Worm (Caenorhabditis elegans) whole organism, young adult: ENCODE data around the gene ins-8.
A peak's percentile ranks its signal among the peaks of the same experiment; 100 is the strongest.

Source experiments
- F33H1.4 ChIP-seq: fragments of 200-800 bp; sonication (Bioruptor generic); IDR thresholded peaks from 2 replicates; pipeline ENCODE4 v1.3.6; 2022; ENCODE audit warnings: missing genetic modification reagents, missing genetic modification characterization, missing compliant biosample characterization
- F52B5.7 ChIP-seq: sonication (generic microtip); optimal IDR thresholded peaks from 2 replicates; lab custom pipeline; 2016; ENCODE audit warnings: mild to moderate bottlenecking, missing genetic modification characterization, missing compliant biosample characterization
- K11D2.4 ChIP-seq: fragments of 200-800 bp; sonication (Bioruptor generic); IDR thresholded peaks from 2 replicates; pipeline ENCODE4 v1.3.6; 2022; ENCODE audit warnings: missing genetic modification reagents, missing genetic modification characterization, missing compliant biosample characterization
- K12H6.12 ChIP-seq: fragments of 200-800 bp; sonication (Bioruptor generic); optimal IDR thresholded peaks from 2 replicates; lab custom pipeline; 2018; ENCODE audit warnings: mild to moderate bottlenecking, missing genetic modification characterization, missing compliant biosample characterization
- cebp-1 ChIP-seq, 2 experiments: fragments of 200-800 bp in 1 of 2; sonication (Bioruptor generic) in 1 of 2; sonication (generic microtip) in 1 of 2; IDR thresholded peaks in 1 of 2; optimal IDR thresholded peaks in 1 of 2; 2 replicates each; pipeline versions ENCODE4 v1.3.6 to Lab custom; 2017 to 2022; ENCODE audit warnings: missing compliant biosample characterization in 2 of 2, missing genetic modification characterization in 2 of 2, mild to moderate bottlenecking in 1 of 2, missing genetic modification reagents in 1 of 2, moderate library complexity in 1 of 2
- ceh-58 ChIP-seq: fragments of 200-800 bp; sonication (Bioruptor generic); IDR thresholded peaks from 2 replicates; pipeline ENCODE4 v1.3.6; 2022; ENCODE audit warnings: missing genetic modification characterization, missing compliant biosample characterization
- ceh-91 ChIP-seq: fragments of 200-800 bp; sonication (Bioruptor generic); IDR thresholded peaks from 2 replicates; pipeline ENCODE4 v1.3.6; 2022; ENCODE audit warnings: missing genetic modification reagents, missing genetic modification characterization, missing compliant biosample characterization
- dox-1 ChIP-seq: fragments of 200-800 bp; sonication (Bioruptor generic); IDR thresholded peaks from 2 replicates; pipeline ENCODE4 v1.3.6; 2022; ENCODE audit warnings: missing genetic modification reagents, missing genetic modification characterization, missing compliant biosample characterization
- egl-44 ChIP-seq: fragments of 200-800 bp; sonication (Bioruptor generic); IDR thresholded peaks from 2 replicates; pipeline ENCODE4 v1.3.6; 2022; ENCODE audit warnings: missing genetic modification reagents, missing genetic modification characterization, missing compliant biosample characterization
- fkh-3 ChIP-seq: sonication (generic microtip); optimal IDR thresholded peaks from 2 replicates; lab custom pipeline; 2016; ENCODE audit warnings: mild to moderate bottlenecking, missing genetic modification characterization, missing compliant biosample characterization
- hrde-1 ChIP-seq: sonication (generic microtip); optimal IDR thresholded peaks from 2 replicates; lab custom pipeline; 2016; ENCODE audit warnings: missing genetic modification characterization, mild to moderate bottlenecking, missing compliant biosample characterization, moderate library complexity, missing genotype, missing genetic modification reagents, borderline replicate concordance
- lag-1 ChIP-seq: fragments of 200-800 bp; sonication (Bioruptor generic); IDR thresholded peaks from 2 replicates; pipeline ENCODE4 v1.3.6; 2022; ENCODE audit warnings: missing genetic modification reagents, missing genetic modification characterization, missing compliant biosample characterization
- let-607 ChIP-seq, 2 experiments: fragments of 200-800 bp in 1 of 2; sonication (Bioruptor generic) in 1 of 2; sonication (generic microtip) in 1 of 2; optimal IDR thresholded peaks; 2 replicates each; lab custom pipeline; 2016 to 2018; ENCODE audit warnings: mild to moderate bottlenecking in 2 of 2, missing compliant biosample characterization in 2 of 2, missing genetic modification characterization in 2 of 2, moderate library complexity in 2 of 2, missing genotype in 1 of 2
- lin-26 ChIP-seq: fragments of 200-800 bp; sonication (Bioruptor generic); IDR thresholded peaks from 2 replicates; pipeline ENCODE4 v1.3.6; 2022; ENCODE audit warnings: missing genetic modification reagents, missing genetic modification characterization, missing compliant biosample characterization
- lin-54 ChIP-seq: fragments of 200-800 bp; sonication (Bioruptor generic); optimal IDR thresholded peaks from 2 replicates; lab custom pipeline; 2018; ENCODE audit warnings: mild to moderate bottlenecking, missing genetic modification characterization, missing compliant biosample characterization
- lir-1 ChIP-seq: fragments of 200-800 bp; sonication (Bioruptor generic); conservative IDR thresholded peaks from 2 replicates; pipeline ENCODE4 v1.3.6; 2022; ENCODE audit warnings: missing genetic modification reagents, missing genetic modification characterization, missing compliant biosample characterization
- madf-6 ChIP-seq: fragments of 200-800 bp; sonication (Bioruptor generic); IDR thresholded peaks from 2 replicates; pipeline ENCODE4 v1.3.6; 2022; ENCODE audit warnings: missing genetic modification reagents, missing genetic modification characterization, missing compliant biosample characterization
- nfya-1 ChIP-seq: sonication (generic microtip); optimal IDR thresholded peaks from 2 replicates; lab custom pipeline; 2017; ENCODE audit warnings: antibody characterized with exemption, missing compliant biosample characterization, missing genetic modification characterization, borderline replicate concordance; ENCODE audit not compliant: insufficient read depth
- nfya-2 ChIP-seq: fragments of 200-800 bp; sonication (Bioruptor generic); IDR thresholded peaks from 2 replicates; pipeline ENCODE4 v1.3.6; 2022; ENCODE audit warnings: missing genetic modification reagents, missing genetic modification characterization, missing compliant biosample characterization
- nfyb-1 ChIP-seq: fragments of 200-800 bp; sonication (Bioruptor generic); IDR thresholded peaks from 2 replicates; pipeline ENCODE4 v1.3.6; 2022; ENCODE audit warnings: missing genetic modification reagents, missing genetic modification characterization, missing compliant biosample characterization
- nhr-80 ChIP-seq: sonication (generic microtip); optimal IDR thresholded peaks from 2 replicates; lab custom pipeline; 2016; ENCODE audit warnings: missing genetic modification characterization, missing compliant biosample characterization
- snpc-1.3 ChIP-seq: sonication (generic microtip); optimal IDR thresholded peaks from 2 replicates; lab custom pipeline; 2017; ENCODE audit warnings: missing genetic modification characterization, mild to moderate bottlenecking, missing compliant biosample characterization, antibody characterized with exemption, moderate library complexity, missing genotype, missing genetic modification reagents; ENCODE audit not compliant: insufficient read depth
- snpc-4 ChIP-seq, 5 experiments: fragments of 150-350 bp in 1 of 5; sonication (generic microtip) in 4 of 5; optimal IDR thresholded peaks; 2 replicates each; lab custom pipeline; 2014 to 2018; ENCODE audit warnings: missing genetic modification characterization in 5 of 5, missing biosample characterization in 3 of 5, antibody characterized with exemption in 2 of 5, mild to moderate bottlenecking in 2 of 5, missing compliant biosample characterization in 2 of 5, missing genotype in 2 of 5, moderate library complexity in 2 of 5, missing genetic modification reagents in 1 of 5
- tbx-9 ChIP-seq: sonication (generic microtip); optimal IDR thresholded peaks from 2 replicates; lab custom pipeline; 2016; ENCODE audit warnings: borderline replicate concordance, missing genetic modification characterization, inconsistent platforms, missing compliant biosample characterization
- unc-130 ChIP-seq: sonication (generic microtip); optimal IDR thresholded peaks from 2 replicates; lab custom pipeline; 2016; ENCODE audit warnings: missing genetic modification reagents, missing genetic modification characterization, missing compliant biosample characterization
- zfh-2 ChIP-seq: fragments of 200-800 bp; sonication (Bioruptor generic); conservative IDR thresholded peaks from 2 replicates; pipeline ENCODE4 v1.3.6; 2022; ENCODE audit warnings: missing genetic modification reagents, missing genetic modification characterization, missing compliant biosample characterization
- ztf-18 ChIP-seq: sonication (generic microtip); optimal IDR thresholded peaks from 2 replicates; lab custom pipeline; 2016; ENCODE audit warnings: missing genotype, mild to moderate bottlenecking, missing genetic modification characterization, missing compliant biosample characterization

Gene ins-8

ce11 chrIV:9677226-9677992 lies 3.3 kb downstream of the ins-8 start (continued):
- TF ChIP-seq hrde-1, result no peak
- no peak for TF ChIP-seq tbx-9 (tag; lab: Kevin White, UChicago)
- TF ChIP-seq nfya-2 (GFP tag; lab: Robert Waterston, UW), result no peak
- TF ChIP-seq lin-54 (GFP tag; lab: Kevin White, UChicago), result peak; percentile 15
- no peak for TF ChIP-seq madf-6 (GFP tag; lab: Robert Waterston, UW)
- TF ChIP-seq F52B5.7, result no peak
- TF ChIP-seq fkh-3, result no peak
- TF ChIP-seq K11D2.4 (GFP tag; lab: Robert Waterston, UW), result peak; percentile 71; the same call in 1 of the 2 replicates
- TF ChIP-seq lag-1 (GFP tag; lab: Robert Waterston, UW), result no peak
- TF ChIP-seq unc-130 (GFP tag; lab: Kevin White, UChicago), result no peak
- peak in 1 of 2 experiments; percentile 69 for TF ChIP-seq let-607 (tag; optimal IDR thresholded peaks at IDR 0.05; lab: Kevin White, UChicago)

ce11 chrIV:9676535-9676934 lies 4.2 kb downstream of the ins-8 start:
- TF ChIP-seq nfyb-1 (GFP tag; lab: Robert Waterston, UW) (0 out of 2 replicates have a peak, but pooled peaks have one; percentile 25), snpc-1.3 (no peak), nhr-80 (tag; lab: Kevin White, UChicago) (peak; percentile 56), K12H6.12 (tag; lab: Kevin White, UChicago) (no peak), cebp-1 (GFP tag; IDR thresholded peaks at IDR 0.05; lab: Robert Waterston, UW) (no peak), cebp-1 (tag; optimal IDR thresholded peaks at IDR 0.05; lab: Kevin White, UChicago) (peak; percentile 9), ceh-58 (GFP tag; lab: Robert Waterston, UW) (no peak)

- TF ChIP-seq lag-1 (GFP tag; lab: Robert Waterston, UW) (no peak), nfya-1 (tag; lab: Kevin White, UChicago) (no peak), zfh-2 (no peak), dox-1 (no peak), F33H1.4 (GFP tag; lab: Robert Waterston, UW) (no peak), ceh-91 (GFP tag; lab: Robert Waterston, UW) (no peak), egl-44 (GFP tag; lab: Robert Waterston, UW) (no peak), lir-1 (GFP tag; lab: Robert Waterston, UW) (no peak), ztf-18 (tag; lab: Kevin White, UChicago) (no peak), cebp-1 (GFP tag; IDR thresholded peaks at IDR 0.05; lab: Robert Waterston, UW) (no peak), cebp-1 (tag; optimal IDR thresholded peaks at IDR 0.05; lab: Kevin White, UChicago) (no peak)
Observed at ce11 chrIV:9675572-9675971, 5.2 kb downstream of the ins-8 start, which contains the start of gene nhr-34. nhr-34 (minus strand) TSS chrIV:9675672.

- no peak for TF ChIP-seq lin-26 (GFP tag; lab: Robert Waterston, UW)
- no peak for TF ChIP-seq snpc-4 (GFP tag; optimal IDR thresholded peaks at IDR 0.05; lab: Kevin White, UChicago)
- no peak for TF ChIP-seq snpc-4 (tag; optimal IDR thresholded peaks at IDR 0.05; lab: Kevin White, UChicago)
- peak; percentile 29 for TF ChIP-seq nhr-80 (tag; lab: Kevin White, UChicago)
- TF ChIP-seq nfyb-1 (GFP tag; lab: Robert Waterston, UW), result 0 out of 2 replicates have a peak, but pooled peaks have one; percentile 8
- no peak for TF ChIP-seq ztf-18 (tag; lab: Kevin White, UChicago)
Observed at ce11 chrIV:9673683-9674336, 6.9 kb downstream of the ins-8 start.
